Fruit fly (Drosophila melanogaster): ENCODE data around the gene CG14089.
A peak's percentile ranks its signal among the peaks of the same experiment; 100 is the strongest.

The CG14089 gene

DNA sequence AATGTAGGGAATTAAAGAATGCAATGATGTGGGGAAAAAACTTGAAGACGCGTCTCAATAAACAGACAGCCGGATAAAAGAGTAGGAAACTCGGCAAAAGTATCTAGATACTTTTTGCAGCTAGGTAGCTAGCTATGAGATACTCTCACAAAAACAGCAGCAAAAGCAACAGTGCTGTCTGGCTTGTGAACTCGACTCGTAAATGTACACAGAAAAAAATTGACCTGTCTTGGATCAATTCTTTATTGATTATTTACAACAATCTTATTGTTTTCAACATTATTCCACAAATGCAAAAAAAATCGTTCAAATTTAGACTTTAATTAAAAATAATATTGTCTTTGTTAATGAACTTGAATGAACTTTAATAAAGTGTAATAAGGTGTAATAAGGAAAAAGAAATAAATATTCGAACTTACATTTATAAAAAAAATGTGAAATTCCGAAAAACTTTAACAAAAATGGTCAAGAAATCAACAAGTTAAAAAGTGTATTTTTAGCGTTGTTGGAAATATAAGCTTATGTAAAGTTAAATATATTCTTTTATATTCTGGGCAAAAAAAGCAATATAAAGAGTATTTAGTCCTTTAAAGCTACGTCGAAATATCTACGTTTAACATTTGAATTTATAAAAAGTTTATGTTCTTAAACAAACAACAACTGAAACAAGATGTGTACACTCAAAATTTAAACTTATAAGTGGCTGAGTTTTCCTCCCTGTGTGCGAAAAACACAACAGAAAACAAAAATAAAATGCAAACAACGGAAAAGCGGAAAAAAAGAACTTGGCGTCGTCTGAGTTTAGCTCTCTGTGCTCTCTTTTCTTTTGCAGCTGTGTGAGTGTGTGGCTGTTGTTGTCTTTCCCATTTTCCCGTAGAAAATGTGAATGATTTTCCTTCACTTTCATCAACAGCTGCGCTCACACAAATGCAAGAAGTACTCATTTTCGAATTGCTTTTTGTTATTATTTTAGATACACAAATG lies 46.5 kb downstream of the CG14089 start:
- TF ChIP-seq pho (GFP tag; optimal IDR thresholded peaks at IDR 0.05) (no peak), Ssrp (tag; optimal IDR thresholded peaks at IDR 0.05) (peak; percentile 10), NfI (GFP tag; optimal IDR thresholded peaks at IDR 0.05) (no peak), nerfin-1 (tag; optimal IDR thresholded peaks at IDR 0.05) (no peak), unpg (GFP tag; optimal IDR thresholded peaks at IDR 0.05) (peak; percentile 23), CG8388 (GFP tag; optimal IDR thresholded peaks at IDR 0.05) (peak; percentile 13), eve (GFP tag; optimal IDR thresholded peaks at IDR 0.05) (peak in 1 of 2 experiments; percentile 52), Rx (GFP tag; IDR thresholded peaks at IDR 0.05) (no peak), Ets65A (GFP tag) (no peak), CG8089 (GFP tag; optimal IDR thresholded peaks at IDR 0.05) (no peak), CG3838 (GFP tag; optimal IDR thresholded peaks at IDR 0.05) (no peak), gsb (GFP tag; IDR thresholded peaks at IDR 0.05) (no peak), B-H2 (GFP tag; optimal IDR thresholded peaks at IDR 0.05) (no peak), CG6272 (GFP tag; IDR thresholded peaks at IDR 0.05) (no peak), CG4730 (GFP tag; IDR thresholded peaks at IDR 0.05) (no peak), CG9817 (tag; optimal IDR thresholded peaks at IDR 0.05) (no peak), tap (tag; optimal IDR thresholded peaks at IDR 0.05) (no peak), CG6654 (GFP tag; optimal IDR thresholded peaks at IDR 0.05) (no peak), pita (GFP tag; optimal IDR thresholded peaks at IDR 0.05) (no peak), pros (GFP tag; optimal IDR thresholded peaks at IDR 0.05) (no peak), CG11093 (GFP tag; IDR thresholded peaks at IDR 0.05) (no peak), en (GFP tag; optimal IDR thresholded peaks at IDR 0.05) (no peak), CG11398 (GFP tag; optimal IDR thresholded peaks at IDR 0.05) (no peak), Opbp (GFP tag; IDR thresholded peaks at IDR 0.05; ENCODE audit: partially characterized antibody) (no peak), hb (GFP tag; IDR thresholded peaks at IDR 0.05; ENCODE audit: partially characterized antibody) (no peak), CG3407 (GFP tag; optimal IDR thresholded peaks at IDR 0.05) (no peak), HmgZ (tag; optimal IDR thresholded peaks at IDR 0.05) (no peak), yki (optimal IDR thresholded peaks at IDR 0.05) (no peak), br (optimal IDR thresholded peaks at IDR 0.05) (no peak), H2.0 (GFP tag; IDR thresholded peaks at IDR 0.05) (no peak), repo (GFP tag; optimal IDR thresholded peaks at IDR 0.05) (no peak), Dp (GFP tag; optimal IDR thresholded peaks at IDR 0.05) (no peak), btn (GFP tag; optimal IDR thresholded peaks at IDR 0.05) (no peak), pb (GFP tag; optimal IDR thresholded peaks at IDR 0.05) (no peak), CG4360 (GFP tag; IDR thresholded peaks at IDR 0.05) (peak; percentile 58; the same call in 1 of the 2 replicates), Hr3 (GFP tag; optimal IDR thresholded peaks at IDR 0.05) (no peak), CG11696 (GFP tag; IDR thresholded peaks at IDR 0.05) (no peak), bsh (GFP tag; optimal IDR thresholded peaks at IDR 0.05) (peak; percentile 33 to 74), CG4424 (GFP tag; optimal IDR thresholded peaks at IDR 0.05) (no peak), z (GFP tag; IDR thresholded peaks at IDR 0.05) (0 out of 3 replicates have a peak, but pooled peaks have one; percentile 17), Mrtf (GFP tag; IDR thresholded peaks at IDR 0.05) (no peak), CG18476 (GFP tag; optimal IDR thresholded peaks at IDR 0.05) (no peak), CG6813 (GFP tag; optimal IDR thresholded peaks at IDR 0.05) (no peak), Bgb (GFP tag; IDR thresholded peaks at IDR 0.05; ENCODE audit: partially characterized antibody) (no peak), cwo (GFP tag; optimal IDR thresholded peaks at IDR 0.05) (no peak), klu (GFP tag; IDR thresholded peaks at IDR 0.05) (no peak), CG14710 (tag; optimal IDR thresholded peaks at IDR 0.05) (no peak), sug (tag; optimal IDR thresholded peaks at IDR 0.05) (no peak), dmrt99B (tag; optimal IDR thresholded peaks at IDR 0.05) (peak; percentile 29)
